Worm (Caenorhabditis elegans): ENCODE measurements around the gene F59B10.3.

Gene F59B10.3

ce11 chrII:10548778-10549671 lies 38.7 kb downstream of the F59B10.3 start (continued):
- no peak for TF ChIP-seq nhr-237 (tag; optimal IDR thresholded peaks at IDR 0.05)

- peak; percentile 44 for TF ChIP-seq nhr-129 (tag; optimal IDR thresholded peaks at IDR 0.05)
- TF ChIP-seq gmeb-1 (tag; optimal IDR thresholded peaks at IDR 0.05) = no peak
- TF ChIP-seq unc-55 (GFP tag; optimal IDR thresholded peaks at IDR 0.05) = no peak
- TF ChIP-seq nhr-10 (tag; optimal IDR thresholded peaks at IDR 0.05) = no peak
- TF ChIP-seq elt-1 (tag; optimal IDR thresholded peaks at IDR 0.05) = no peak
- no peak for TF ChIP-seq ztf-4 (tag; optimal IDR thresholded peaks at IDR 0.05)
- TF ChIP-seq nhr-12 (tag; optimal IDR thresholded peaks at IDR 0.05) = no peak
- no peak for TF ChIP-seq elt-3 (tag; optimal IDR thresholded peaks at IDR 0.05)
- no peak for TF ChIP-seq lsy-2 (tag; optimal IDR thresholded peaks at IDR 0.05)
- peak; percentile 6 for TF ChIP-seq crh-2 (tag; optimal IDR thresholded peaks at IDR 0.05)
- no peak for TF ChIP-seq Y55F3AM.14 (GFP tag; optimal IDR thresholded peaks at IDR 0.05)
- peak in 1 of 2 experiments; percentile 19 for TF ChIP-seq mdl-1 (tag; optimal IDR thresholded peaks at IDR 0.05)
- TF ChIP-seq zag-1 (tag; optimal IDR thresholded peaks at IDR 0.05) = peak; percentile 4
- peak; percentile 31 for TF ChIP-seq lin-11 (tag; optimal IDR thresholded peaks at IDR 0.05)
- TF ChIP-seq blmp-1 (tag; optimal IDR thresholded peaks at IDR 0.05; ENCODE audit: insufficient read depth) = no peak
- no peak for TF ChIP-seq nhr-77 (tag; optimal IDR thresholded peaks at IDR 0.05)
- no peak for TF ChIP-seq ZK546.5 (tag; optimal IDR thresholded peaks at IDR 0.05)
- no peak for TF ChIP-seq mbf-1 (tag; optimal IDR thresholded peaks at IDR 0.05)
- no peak for TF ChIP-seq F13H6.1 (tag; optimal IDR thresholded peaks at IDR 0.05)
These were observed 39.8 kb downstream of the F59B10.3 start for ce11 chrII:10550173-10550572.

ce11 chrII:10550872-10551647 lies 40.7 kb downstream of the F59B10.3 start:
- TF ChIP-seq nhr-25 (tag; optimal IDR thresholded peaks at IDR 0.05) (peak; percentile 58), Y55F3AM.14 (GFP tag; optimal IDR thresholded peaks at IDR 0.05) (no peak), lsy-2 (tag; optimal IDR thresholded peaks at IDR 0.05) (peak in 1 of 2 experiments; percentile 32), nhr-129 (tag; optimal IDR thresholded peaks at IDR 0.05) (peak; percentile 4), lin-39 (tag; optimal IDR thresholded peaks at IDR 0.05) (no peak), nhr-11 (tag; optimal IDR thresholded peaks at IDR 0.05) (peak; percentile 47), C34F6.9 (tag; optimal IDR thresholded peaks at IDR 0.05) (no peak), F13H6.1 (tag; optimal IDR thresholded peaks at IDR 0.05) (peak; percentile 21), sma-3 (GFP tag; optimal IDR thresholded peaks at IDR 0.05) (no peak), sma-9 (GFP tag; optimal IDR thresholded peaks at IDR 0.05) (peak; percentile 27), sma-9 (tag; optimal IDR thresholded peaks at IDR 0.05) (no peak), peb-1 (tag; optimal IDR thresholded peaks at IDR 0.05) (no peak)

- no peak for TF ChIP-seq ztf-1 (GFP tag; conservative IDR thresholded peaks at IDR 0.05)
- TF ChIP-seq elt-3 (tag; optimal IDR thresholded peaks at IDR 0.05) = no peak
- peak; percentile 84 to 92 for TF ChIP-seq mdl-1 (tag; optimal IDR thresholded peaks at IDR 0.05)
- peak; percentile 75 to 94 for TF ChIP-seq lsy-2 (tag; optimal IDR thresholded peaks at IDR 0.05)
- peak; percentile 41 for TF ChIP-seq nhr-12 (tag; optimal IDR thresholded peaks at IDR 0.05)
- no peak for TF ChIP-seq R02D3.7 (tag; optimal IDR thresholded peaks at IDR 0.05)
- peak; percentile 88 for TF ChIP-seq fos-1 (tag; optimal IDR thresholded peaks at IDR 0.05)
- TF ChIP-seq Y55F3AM.14 (GFP tag; optimal IDR thresholded peaks at IDR 0.05) = peak; percentile 78
- TF ChIP-seq crh-2 (tag; optimal IDR thresholded peaks at IDR 0.05) = peak; percentile 98
- no peak for TF ChIP-seq lin-39 (tag; optimal IDR thresholded peaks at IDR 0.05)
- TF ChIP-seq mbf-1 (tag; optimal IDR thresholded peaks at IDR 0.05) = no peak
- TF ChIP-seq unc-62 (GFP tag; optimal IDR thresholded peaks at IDR 0.05) = peak; percentile 61
- TF ChIP-seq nhr-21 (tag; optimal IDR thresholded peaks at IDR 0.05) = peak; percentile 97
- peak; percentile 88 for TF ChIP-seq lin-11 (tag; optimal IDR thresholded peaks at IDR 0.05)
- TF ChIP-seq unc-39 (tag; optimal IDR thresholded peaks at IDR 0.05) = no peak
- TF ChIP-seq elt-1 (tag; optimal IDR thresholded peaks at IDR 0.05) = no peak
- TF ChIP-seq nhr-237 (tag; optimal IDR thresholded peaks at IDR 0.05) = no peak
- peak; percentile 1 for TF ChIP-seq ceh-82 (tag; optimal IDR thresholded peaks at IDR 0.05)
- peak; percentile 93 for TF ChIP-seq unc-55 (GFP tag; optimal IDR thresholded peaks at IDR 0.05)
- peak; percentile 98 for TF ChIP-seq nhr-25 (tag; optimal IDR thresholded peaks at IDR 0.05)
- TF ChIP-seq C34F6.9 (tag; optimal IDR thresholded peaks at IDR 0.05) = peak; percentile 98
- TF ChIP-seq nhr-10 (tag; optimal IDR thresholded peaks at IDR 0.05) = peak; percentile 10
- TF ChIP-seq F13H6.1 (tag; optimal IDR thresholded peaks at IDR 0.05) = peak; percentile 95
- peak; percentile 19 for TF ChIP-seq nhr-77 (tag; optimal IDR thresholded peaks at IDR 0.05)
- TF ChIP-seq sma-3 (GFP tag; optimal IDR thresholded peaks at IDR 0.05) = peak; percentile 97
- TF ChIP-seq dmd-4 (tag; optimal IDR thresholded peaks at IDR 0.05) = no peak
- peak; percentile 97 for TF ChIP-seq ztf-4 (tag; optimal IDR thresholded peaks at IDR 0.05)
- TF ChIP-seq blmp-1 (tag; optimal IDR thresholded peaks at IDR 0.05; ENCODE audit: insufficient read depth) = peak; percentile 68
- TF ChIP-seq ceh-16 (tag; optimal IDR thresholded peaks at IDR 0.05) = peak; percentile 83
- peak; percentile 97 for TF ChIP-seq nhr-129 (tag; optimal IDR thresholded peaks at IDR 0.05)
- peak; percentile 88 for TF ChIP-seq egl-27 (tag; optimal IDR thresholded peaks at IDR 0.05)
- TF ChIP-seq mab-5 (tag; optimal IDR thresholded peaks at IDR 0.05) = peak; percentile 70
These were observed 41.8 kb downstream of the F59B10.3 start for ce11 chrII:10551985-10552736.

Measured in whole organism, L2 larva.